Worm (Caenorhabditis elegans) whole organism, L1 larva: ENCODE data around the gene ZK177.12.

Experiments
- mab-9 ChIP-seq: fragments of 200-800 bp; sonication (Bioruptor generic); IDR thresholded peaks from 2 replicates; pipeline ENCODE4 v1.3.6; 2022; ENCODE audit warnings: missing genetic modification reagents, missing genetic modification characterization, missing compliant biosample characterization
- nhr-12 ChIP-seq: sonication (generic microtip); optimal IDR thresholded peaks from 2 replicates; lab custom pipeline; 2017; ENCODE audit warnings: missing biosample characterization, missing genetic modification characterization
- nhr-237 ChIP-seq: fragments of 150-350 bp; optimal IDR thresholded peaks from 2 replicates; lab custom pipeline; 2014; ENCODE audit warnings: missing biosample characterization, missing genetic modification characterization

- no peak for TF ChIP-seq nhr-12 (tag; lab: Kevin White, UChicago)
- TF ChIP-seq nhr-237 (tag; lab: Kevin White, UChicago) = no peak
- no peak for TF ChIP-seq mab-9
Observed at ce11 chrII:5533642-5534041, 12.1 kb downstream of the ZK177.12 start, which contains the start of gene hlh-26.
